Worm (Caenorhabditis elegans): ENCODE measurements around the gene inft-2.

Gene inft-2

ce11 chrV:12974047-12974446, 28.1 kb upstream of the inft-2 start:
- TF ChIP-seq dsc-1 (tag; optimal IDR thresholded peaks at IDR 0.05) (no peak), elt-3 (tag; optimal IDR thresholded peaks at IDR 0.05) (no peak), egl-13 (tag; optimal IDR thresholded peaks at IDR 0.05) (no peak)

ce11 chrV:12987061-12987460, 15.1 kb upstream of the inft-2 start, which contains the start of gene shw-3:
Gene shw-3 (minus strand): TSS chrV:12987161.
- no peak for TF ChIP-seq elt-3 (tag; optimal IDR thresholded peaks at IDR 0.05)
- TF ChIP-seq C16A3.4 (tag; optimal IDR thresholded peaks at IDR 0.05) = no peak
- no peak for TF ChIP-seq jun-1 (tag; optimal IDR thresholded peaks at IDR 0.05)
- TF ChIP-seq nhr-237 (tag; optimal IDR thresholded peaks at IDR 0.05) = no peak
- TF ChIP-seq mdl-1 (tag; optimal IDR thresholded peaks at IDR 0.05) = no peak
- no peak for TF ChIP-seq Y116A8C.19 (tag; optimal IDR thresholded peaks at IDR 0.05; ENCODE audit: borderline replicate concordance)
- TF ChIP-seq ceh-90 (tag; optimal IDR thresholded peaks at IDR 0.05) = no peak
- no peak for TF ChIP-seq F16B12.6 (tag; optimal IDR thresholded peaks at IDR 0.05)
- TF ChIP-seq alr-1 (tag; optimal IDR thresholded peaks at IDR 0.05; ENCODE audit: borderline replicate concordance) = no peak
- no peak for TF ChIP-seq ztf-11 (tag; optimal IDR thresholded peaks at IDR 0.05)
- TF ChIP-seq tbx-2 (tag; optimal IDR thresholded peaks at IDR 0.05) = no peak
- TF ChIP-seq nhr-20 (tag; optimal IDR thresholded peaks at IDR 0.05) = no peak
- TF ChIP-seq C04F5.9 (tag; optimal IDR thresholded peaks at IDR 0.05) = no peak
- TF ChIP-seq blmp-1 (tag; optimal IDR thresholded peaks at IDR 0.05) = no peak
- no peak for TF ChIP-seq ces-1 (GFP tag; optimal IDR thresholded peaks at IDR 0.05)
- TF ChIP-seq unc-30 (tag; optimal IDR thresholded peaks at IDR 0.05) = no peak
- TF ChIP-seq zip-4 (GFP tag; optimal IDR thresholded peaks at IDR 0.05) = no peak
- no peak for TF ChIP-seq lsy-2 (tag; optimal IDR thresholded peaks at IDR 0.05)

ce11 chrV:12988256-12988655, 13.9 kb upstream of the inft-2 start, which contains the start of gene F15B9.8:
Gene F15B9.8 (plus strand): TSS chrV:12988556.
- TF ChIP-seq mef-2 (tag; optimal IDR thresholded peaks at IDR 0.05) (no peak), fkh-10 (GFP tag; optimal IDR thresholded peaks at IDR 0.05) (no peak), ceh-82 (tag; optimal IDR thresholded peaks at IDR 0.05) (no peak), nhr-85 (tag) (peak; percentile 42), lin-35 (GFP tag; optimal IDR thresholded peaks at IDR 0.05) (no peak), egl-27 (tag; optimal IDR thresholded peaks at IDR 0.05) (no peak)

ce11 chrV:12992891-12993290, 9.2 kb upstream of the inft-2 start, which contains the start of the genes F15B9.11 and dsl-7:
Gene F15B9.11 (minus strand): TSS chrV:12992895.
Gene dsl-7 (plus strand): TSS chrV:12993150.
- TF ChIP-seq lin-15B (tag; optimal IDR thresholded peaks at IDR 0.05) (no peak), nhr-85 (tag) (peak; percentile 82), mef-2 (tag; optimal IDR thresholded peaks at IDR 0.05) (no peak), sup-37 (GFP tag; optimal IDR thresholded peaks at IDR 0.05) (no peak), sox-4 (tag; optimal IDR thresholded peaks at IDR 0.05) (no peak), unc-98 (GFP tag; IDR thresholded peaks at IDR 0.05) (no peak), ztf-4 (tag; optimal IDR thresholded peaks at IDR 0.05) (no peak), egl-13 (tag; optimal IDR thresholded peaks at IDR 0.05) (no peak), lin-14 (GFP tag; optimal IDR thresholded peaks at IDR 0.05) (peak; percentile 60), ceh-88 (GFP tag; IDR thresholded peaks at IDR 0.05) (no peak), ceh-8 (GFP tag; optimal IDR thresholded peaks at IDR 0.05) (no peak), aha-1 (tag; optimal IDR thresholded peaks at IDR 0.05) (no peak), blmp-1 (tag; optimal IDR thresholded peaks at IDR 0.05) (peak; percentile 18), grh-1 (GFP tag; IDR thresholded peaks at IDR 0.05) (0 out of 2 replicates have a peak, but pooled peaks have one; percentile 45), pax-3 (tag; optimal IDR thresholded peaks at IDR 0.05) (no peak)

Data from whole organism, L1 larva.